Fruit fly (Drosophila melanogaster): ENCODE measurements around the gene p38c.
A peak's percentile ranks its signal among the peaks of the same experiment; 100 is the strongest.

p38c gene

DNA sequence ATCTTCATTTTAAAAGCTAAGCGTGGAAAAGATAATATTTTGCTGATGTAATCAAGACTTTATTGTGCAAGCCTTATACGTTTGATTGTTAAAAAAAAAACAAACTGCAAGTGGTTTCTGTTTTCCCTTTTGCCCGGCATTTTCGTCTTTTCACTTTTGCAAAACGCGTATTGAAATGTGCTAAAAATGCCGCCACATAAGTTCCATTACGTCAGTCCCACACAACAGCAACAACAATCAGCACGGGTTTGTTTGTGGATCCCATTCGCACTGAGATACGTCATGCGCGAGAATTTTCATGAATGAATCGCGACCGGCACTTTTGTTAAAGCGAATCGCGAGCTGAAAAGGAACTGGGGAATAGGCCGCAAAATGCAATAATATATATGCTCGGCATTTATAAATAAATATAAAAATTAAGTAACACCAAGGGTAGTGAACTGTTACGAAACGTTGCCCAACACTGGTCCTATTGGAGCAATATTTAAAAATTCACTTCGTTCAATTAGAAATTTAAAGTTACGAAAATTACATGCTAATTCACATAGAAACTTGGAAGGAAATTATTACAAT is 43.9 kb downstream of the p38c start:
- peak; percentile 70 for TF ChIP-seq noc (tag; optimal IDR thresholded peaks at IDR 0.05)

DNA sequence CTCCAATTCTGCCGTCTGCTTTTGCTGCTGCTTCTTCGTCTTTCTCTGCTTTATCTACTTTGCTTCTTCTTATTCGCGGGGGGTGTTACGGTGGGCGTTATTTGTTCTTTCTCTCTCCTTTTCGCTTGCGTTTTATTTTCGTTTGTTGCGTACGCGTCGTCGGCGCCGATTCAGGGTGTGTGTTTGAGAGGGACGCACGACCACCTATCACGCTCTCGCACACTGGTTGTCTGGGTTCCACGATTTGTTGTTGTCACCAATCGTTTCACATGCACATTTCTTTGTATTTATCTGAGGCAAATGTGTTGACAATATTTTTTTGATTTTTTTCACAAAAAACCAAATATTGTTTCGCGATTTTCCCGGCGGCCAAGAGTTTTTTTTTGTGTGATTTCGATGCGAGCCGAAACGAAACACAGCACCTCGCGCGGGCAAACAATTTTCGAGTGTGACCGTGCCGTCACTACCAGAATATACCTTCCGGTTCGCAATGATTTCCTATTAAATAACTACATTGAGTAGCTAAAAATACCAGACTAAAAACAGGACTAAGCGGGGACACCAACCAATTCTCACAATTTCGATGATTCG is 44.6 kb downstream of the p38c start, which contains the start of gene Syx1A:
Gene Syx1A (minus strand): TSS at position 452 of the 591 bp plus-strand sequence.
- TF ChIP-seq noc (tag; optimal IDR thresholded peaks at IDR 0.05), result peak; percentile 62

dm6 chr3R:24104471-24105311 is 45.3 kb downstream of the p38c start:
- TF ChIP-seq noc (tag; optimal IDR thresholded peaks at IDR 0.05), result no peak

- TF ChIP-seq noc (tag; optimal IDR thresholded peaks at IDR 0.05), result no peak
These were observed 46.3 kb downstream of the p38c start for dm6 chr3R:24103708-24104107.

dm6 chr3R:24102387-24102786 is 47.6 kb downstream of the p38c start:
- TF ChIP-seq noc (tag; optimal IDR thresholded peaks at IDR 0.05), result peak; percentile 30

- TF ChIP-seq noc (tag; optimal IDR thresholded peaks at IDR 0.05), result no peak
These were observed 48.6 kb downstream of the p38c start for dm6 chr3R:24101437-24101836.

DNA sequence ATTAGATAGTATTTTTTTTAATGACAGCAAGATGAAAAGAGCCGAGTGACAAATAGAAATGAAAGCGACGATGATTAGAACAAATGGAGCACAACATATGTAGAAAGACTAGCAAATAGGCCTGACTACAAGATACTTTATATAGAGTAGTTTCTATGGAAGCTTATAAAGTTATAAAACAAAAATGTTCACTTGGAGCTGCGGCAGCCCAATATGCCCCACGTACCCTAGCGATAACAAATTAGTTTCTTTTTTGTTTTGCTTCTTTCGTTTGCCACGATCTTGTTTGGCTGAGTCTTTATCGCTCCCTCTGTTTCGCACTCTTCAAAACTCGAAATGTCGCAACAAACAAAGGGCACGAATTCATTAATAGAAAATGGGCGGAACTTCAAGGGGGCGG is 49.3 kb downstream of the p38c start:
- TF ChIP-seq noc (tag; optimal IDR thresholded peaks at IDR 0.05), result peak; percentile 14

DNA sequence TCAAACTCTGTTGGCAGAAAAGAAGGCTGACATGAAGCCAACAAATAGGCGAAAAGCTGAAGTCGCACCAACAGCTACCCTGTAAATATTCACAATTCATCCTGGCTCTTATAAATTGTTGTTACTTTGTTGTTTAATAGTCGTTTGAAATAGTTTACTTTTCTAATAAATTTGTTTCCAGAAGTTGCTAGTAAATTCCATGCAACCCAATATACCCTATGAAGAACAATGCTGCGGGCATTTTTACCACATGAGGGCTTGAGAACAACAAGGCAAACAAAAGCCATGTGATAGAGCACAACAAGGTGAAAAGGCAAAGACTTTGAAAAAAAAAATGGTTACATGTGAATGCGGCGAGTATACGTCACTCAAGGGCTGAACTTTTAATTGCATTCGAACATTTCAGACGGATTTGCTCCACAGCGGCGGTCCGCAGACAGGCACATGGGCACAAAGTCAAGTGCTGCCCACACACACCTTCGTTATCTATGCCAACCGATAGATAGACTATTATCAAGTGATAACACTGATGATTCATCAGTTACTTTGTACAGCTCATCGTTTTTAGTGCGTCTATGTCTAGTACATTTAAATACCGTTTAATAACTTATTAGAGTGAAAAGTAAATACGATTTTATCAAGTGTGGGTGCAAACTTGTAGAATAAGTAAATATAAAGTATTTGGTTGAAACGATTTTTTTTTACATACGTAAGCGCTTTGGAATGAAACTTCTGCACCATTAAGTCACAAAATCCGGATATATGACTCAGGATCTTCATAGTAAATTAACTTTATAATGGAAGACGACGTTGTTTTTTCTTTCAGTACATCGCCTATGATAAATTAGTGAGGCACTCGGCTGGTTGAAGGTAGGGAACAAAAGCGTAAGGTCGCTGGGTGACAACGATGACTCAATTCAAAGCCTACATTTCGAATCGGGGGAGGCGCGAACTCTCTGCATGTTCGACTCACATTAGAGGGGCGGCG is 50.7 kb downstream of the p38c start:
- TF ChIP-seq noc (tag; optimal IDR thresholded peaks at IDR 0.05), result peak; percentile 62
